Worm (Caenorhabditis elegans) whole organism, young adult: ENCODE measurements around the gene rdl-1.

Experiments
- B0019.2 ChIP-seq: fragments of 200-800 bp; sonication (Bioruptor generic); conservative IDR thresholded peaks from 2 replicates; pipeline ENCODE4 v1.3.6; 2022; ENCODE audit warnings: missing genetic modification reagents, missing genetic modification characterization, missing compliant biosample characterization
- B0035.1 ChIP-seq: sonication (generic microtip); optimal IDR thresholded peaks from 2 replicates; lab custom pipeline; 2016; ENCODE audit warnings: missing genetic modification characterization, mild to moderate bottlenecking, missing compliant biosample characterization, missing genotype, missing genetic modification reagents
- F55B11.4 ChIP-seq: sonication (generic microtip); optimal IDR thresholded peaks from 2 replicates; lab custom pipeline; 2016; ENCODE audit warnings: missing compliant biosample characterization, missing genetic modification characterization, borderline replicate concordance; ENCODE audit not compliant: insufficient read depth
- F57C9.4 ChIP-seq: sonication (generic microtip); optimal IDR thresholded peaks from 2 replicates; lab custom pipeline; 2017; ENCODE audit warnings: mild to moderate bottlenecking, missing genetic modification characterization, missing compliant biosample characterization
- K11D2.4 ChIP-seq: fragments of 200-800 bp; sonication (Bioruptor generic); IDR thresholded peaks from 2 replicates; pipeline ENCODE4 v1.3.6; 2022; ENCODE audit warnings: missing genetic modification reagents, missing genetic modification characterization, missing compliant biosample characterization
- T26A5.8 ChIP-seq: sonication (generic microtip); optimal IDR thresholded peaks from 2 replicates; lab custom pipeline; 2016; ENCODE audit warnings: missing genetic modification characterization, missing compliant biosample characterization
- Y56A3A.18 ChIP-seq: fragments of 200-800 bp; sonication (Bioruptor generic); IDR thresholded peaks from 2 replicates; pipeline ENCODE4 v1.3.6; 2022; ENCODE audit warnings: missing genetic modification reagents, missing genetic modification characterization, missing compliant biosample characterization
- Y95B8A.8 ChIP-seq: fragments of 200-800 bp; sonication (Bioruptor generic); IDR thresholded peaks from 2 replicates; pipeline ENCODE4 v1.3.6; 2022; ENCODE audit warnings: missing genetic modification reagents, missing genetic modification characterization, missing compliant biosample characterization
- ZK185.1 ChIP-seq: sonication (generic microtip); optimal IDR thresholded peaks from 2 replicates; lab custom pipeline; 2016; ENCODE audit warnings: mild to moderate bottlenecking, missing genetic modification characterization, missing compliant biosample characterization; ENCODE audit not compliant: poor library complexity, severe bottlenecking
- attf-5 ChIP-seq: fragments of 200-800 bp; sonication (Bioruptor generic); optimal IDR thresholded peaks from 2 replicates; lab custom pipeline; 2018; ENCODE audit warnings: mild to moderate bottlenecking, missing genetic modification characterization, missing compliant biosample characterization
- bed-2 ChIP-seq: fragments of 200-800 bp; sonication (Bioruptor generic); IDR thresholded peaks from 2 replicates; pipeline ENCODE4 v1.3.6; 2022; ENCODE audit warnings: missing genetic modification reagents, missing genetic modification characterization, missing compliant biosample characterization
- cebp-2 ChIP-seq: fragments of 200-800 bp; sonication (Bioruptor generic); IDR thresholded peaks from 2 replicates; pipeline ENCODE4 v1.3.6; 2022; ENCODE audit warnings: missing genetic modification characterization, missing compliant biosample characterization
- ceh-91 ChIP-seq: fragments of 200-800 bp; sonication (Bioruptor generic); IDR thresholded peaks from 2 replicates; pipeline ENCODE4 v1.3.6; 2022; ENCODE audit warnings: missing genetic modification reagents, missing genetic modification characterization, missing compliant biosample characterization
- dpl-1 ChIP-seq: fragments of 150-350 bp; optimal IDR thresholded peaks from 2 replicates; lab custom pipeline; 2014; ENCODE audit warnings: missing biosample characterization, missing genetic modification reagents, missing genetic modification characterization
- efl-1 ChIP-seq: fragments of 150-350 bp; optimal IDR thresholded peaks from 2 replicates; lab custom pipeline; 2014; ENCODE audit warnings: missing biosample characterization, missing genetic modification reagents, missing genetic modification characterization
- egrh-3 ChIP-seq: fragments of 200-800 bp; sonication (Bioruptor generic); IDR thresholded peaks from 2 replicates; pipeline ENCODE4 v1.3.6; 2022; ENCODE audit warnings: missing genetic modification reagents, missing genetic modification characterization, missing compliant biosample characterization
- fkh-3 ChIP-seq: sonication (generic microtip); optimal IDR thresholded peaks from 2 replicates; lab custom pipeline; 2016; ENCODE audit warnings: mild to moderate bottlenecking, missing genetic modification characterization, missing compliant biosample characterization
- hmg-1.2 ChIP-seq: fragments of 200-800 bp; sonication (Bioruptor generic); IDR thresholded peaks from 2 replicates; pipeline ENCODE4 v1.3.6; 2022; ENCODE audit warnings: missing genetic modification reagents, missing genetic modification characterization, missing compliant biosample characterization
- hmg-20 ChIP-seq: fragments of 200-800 bp; sonication (Bioruptor generic); IDR thresholded peaks from 2 replicates; pipeline ENCODE4 v1.3.6; 2022; ENCODE audit warnings: missing genetic modification reagents, missing genetic modification characterization, missing compliant biosample characterization
- lag-1 ChIP-seq: fragments of 200-800 bp; sonication (Bioruptor generic); IDR thresholded peaks from 2 replicates; pipeline ENCODE4 v1.3.6; 2022; ENCODE audit warnings: missing genetic modification reagents, missing genetic modification characterization, missing compliant biosample characterization
- let-607 ChIP-seq, 2 experiments: fragments of 200-800 bp in 1 of 2; sonication (Bioruptor generic) in 1 of 2; sonication (generic microtip) in 1 of 2; optimal IDR thresholded peaks; 2 replicates each; lab custom pipeline; 2016 to 2018; ENCODE audit warnings: mild to moderate bottlenecking in 2 of 2, missing compliant biosample characterization in 2 of 2, missing genetic modification characterization in 2 of 2, moderate library complexity in 2 of 2, missing genotype in 1 of 2
- lsl-1 ChIP-seq: fragments of 200-800 bp; sonication (Bioruptor generic); optimal IDR thresholded peaks from 2 replicates; lab custom pipeline; 2018; ENCODE audit warnings: mild to moderate bottlenecking, missing genetic modification characterization, moderate library complexity, missing compliant biosample characterization
- madf-10 ChIP-seq: sonication (generic microtip); optimal IDR thresholded peaks from 2 replicates; lab custom pipeline; 2016; ENCODE audit warnings: mild to moderate bottlenecking, missing genetic modification characterization, missing compliant biosample characterization
- madf-8 ChIP-seq: fragments of 200-800 bp; sonication (Bioruptor generic); conservative IDR thresholded peaks from 2 replicates; pipeline ENCODE4 v1.3.6; 2022; ENCODE audit warnings: missing genetic modification reagents, missing genetic modification characterization, missing compliant biosample characterization
- mcd-1 ChIP-seq: fragments of 200-800 bp; sonication (Bioruptor generic); IDR thresholded peaks from 2 replicates; pipeline ENCODE4 v1.3.6; 2022; ENCODE audit warnings: missing genetic modification reagents, missing genetic modification characterization, missing compliant biosample characterization
- nfyb-1 ChIP-seq: fragments of 200-800 bp; sonication (Bioruptor generic); IDR thresholded peaks from 2 replicates; pipeline ENCODE4 v1.3.6; 2022; ENCODE audit warnings: missing genetic modification reagents, missing genetic modification characterization, missing compliant biosample characterization
- rcor-1 ChIP-seq: fragments of 200-800 bp; sonication (Bioruptor generic); IDR thresholded peaks from 2 replicates; pipeline ENCODE4 v1.3.6; 2022; ENCODE audit warnings: missing genetic modification reagents, missing genetic modification characterization, missing compliant biosample characterization
- repo-1 ChIP-seq: sonication (generic microtip); optimal IDR thresholded peaks from 2 replicates; lab custom pipeline; 2017; ENCODE audit warnings: mild to moderate bottlenecking, missing genetic modification characterization, missing compliant biosample characterization
- sdz-38 ChIP-seq: sonication (generic microtip); optimal IDR thresholded peaks from 2 replicates; lab custom pipeline; 2016; ENCODE audit warnings: missing genotype, missing genetic modification characterization, missing compliant biosample characterization
- snpc-3.4 ChIP-seq: sonication (generic microtip); optimal IDR thresholded peaks from 2 replicates; lab custom pipeline; 2017; ENCODE audit warnings: missing genetic modification characterization, mild to moderate bottlenecking, missing compliant biosample characterization, antibody characterized with exemption, moderate library complexity, missing genotype, missing genetic modification reagents
- sptf-2 ChIP-seq: fragments of 200-800 bp; sonication (Bioruptor generic); optimal IDR thresholded peaks from 2 replicates; lab custom pipeline; 2018; ENCODE audit warnings: mild to moderate bottlenecking, missing genetic modification characterization, missing compliant biosample characterization
- tlf-1 ChIP-seq: fragments of 200-800 bp; sonication (Bioruptor generic); optimal IDR thresholded peaks from 2 replicates; lab custom pipeline; 2018; ENCODE audit warnings: mild to moderate bottlenecking, missing genetic modification characterization, missing compliant biosample characterization
- unc-130 ChIP-seq: sonication (generic microtip); optimal IDR thresholded peaks from 2 replicates; lab custom pipeline; 2016; ENCODE audit warnings: missing genetic modification reagents, missing genetic modification characterization, missing compliant biosample characterization
- zfh-2 ChIP-seq: fragments of 200-800 bp; sonication (Bioruptor generic); conservative IDR thresholded peaks from 2 replicates; pipeline ENCODE4 v1.3.6; 2022; ENCODE audit warnings: missing genetic modification reagents, missing genetic modification characterization, missing compliant biosample characterization
- ztf-18 ChIP-seq: sonication (generic microtip); optimal IDR thresholded peaks from 2 replicates; lab custom pipeline; 2016; ENCODE audit warnings: missing genotype, mild to moderate bottlenecking, missing genetic modification characterization, missing compliant biosample characterization
- ztf-26 ChIP-seq: sonication (generic microtip); optimal IDR thresholded peaks from 2 replicates; lab custom pipeline; 2017; ENCODE audit warnings: missing genetic modification characterization, missing compliant biosample characterization
- ztf-28 ChIP-seq: fragments of 200-800 bp; sonication (Bioruptor generic); IDR thresholded peaks from 2 replicates; pipeline ENCODE4 v1.3.6; 2022; ENCODE audit warnings: missing genetic modification reagents, missing genetic modification characterization, missing compliant biosample characterization
- ztf-6 ChIP-seq: fragments of 200-800 bp; sonication (Bioruptor generic); IDR thresholded peaks from 2 replicates; pipeline ENCODE4 v1.3.6; 2022; ENCODE audit warnings: missing genetic modification reagents, missing genetic modification characterization, missing compliant biosample characterization

Gene rdl-1

DNA sequence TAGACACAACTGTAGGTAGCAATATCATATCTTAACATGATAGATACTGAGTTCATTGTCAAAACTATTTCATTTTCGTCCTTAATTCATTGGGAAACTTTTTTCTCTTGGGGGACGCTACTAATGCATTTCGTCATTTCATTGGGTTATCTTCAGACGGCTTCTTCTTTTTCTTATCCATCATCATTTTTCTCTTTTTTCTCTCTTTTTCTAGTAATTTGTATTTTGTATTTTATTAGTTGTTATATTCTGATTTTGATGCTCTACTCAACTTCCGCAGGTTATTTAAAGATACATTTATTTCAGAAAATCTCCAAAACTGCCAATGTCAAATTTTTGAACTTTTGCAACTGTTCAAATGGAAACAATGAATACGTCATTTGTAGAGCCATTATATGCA, 26.5 kb downstream of the rdl-1 start, which contains the start of gene npr-35:
TSS of gene npr-35 (plus strand) at position 301 of the 400 bp plus-strand sequence.
- TF ChIP-seq hmg-1.2 (no peak), B0019.2 (no peak), lsl-1 (GFP tag; lab: Kevin White, UChicago) (no peak), madf-10 (tag; lab: Kevin White, UChicago) (no peak), ztf-28 (GFP tag; lab: Robert Waterston, UW) (no peak), fkh-3 (no peak), ZK185.1 (tag; lab: Kevin White, UChicago) (no peak), sdz-38 (tag; lab: Kevin White, UChicago) (no peak), cebp-2 (no peak), dpl-1 (GFP tag; lab: Kevin White, UChicago) (no peak), let-607 (tag; optimal IDR thresholded peaks at IDR 0.05; lab: Kevin White, UChicago) (no peak), ceh-91 (GFP tag; lab: Robert Waterston, UW) (no peak), K11D2.4 (GFP tag; lab: Robert Waterston, UW) (no peak), rcor-1 (GFP tag; lab: Robert Waterston, UW) (no peak), repo-1 (tag; lab: Kevin White, UChicago) (no peak), tlf-1 (no peak), T26A5.8 (tag; lab: Kevin White, UChicago) (no peak)

DNA sequence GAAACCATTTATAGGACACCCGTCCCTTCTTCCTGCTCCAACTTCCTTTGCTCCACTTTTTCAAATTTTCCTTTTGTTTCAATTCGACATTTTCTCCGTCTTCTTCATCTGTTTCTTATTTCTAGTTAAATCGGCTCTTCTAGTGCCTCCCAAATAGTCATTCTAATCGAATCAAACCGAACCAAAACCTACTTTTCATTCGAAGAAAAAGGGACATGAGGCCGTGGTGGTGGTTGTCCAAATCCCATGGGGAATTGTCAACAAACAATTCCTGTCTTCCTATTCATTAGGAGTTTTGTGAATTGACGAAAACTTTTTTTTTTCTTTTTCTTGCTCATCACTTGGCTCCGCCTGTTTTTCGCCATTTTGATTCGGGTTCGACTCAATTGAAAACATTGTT, 33.4 kb downstream of the rdl-1 start:
- TF ChIP-seq dpl-1 (GFP tag; lab: Kevin White, UChicago) = no peak
- no peak for TF ChIP-seq ztf-18 (tag; lab: Kevin White, UChicago)
- no peak for TF ChIP-seq F55B11.4 (tag; lab: Kevin White, UChicago)
- TF ChIP-seq ztf-26 (tag; lab: Kevin White, UChicago) = no peak
- TF ChIP-seq mcd-1 (GFP tag; lab: Robert Waterston, UW) = no peak
- no peak for TF ChIP-seq lag-1
- TF ChIP-seq tlf-1 = no peak
- no peak for TF ChIP-seq efl-1
- TF ChIP-seq hmg-20 (GFP tag; lab: Robert Waterston, UW) = no peak
- no peak for TF ChIP-seq ztf-6 (GFP tag; lab: Robert Waterston, UW)
- TF ChIP-seq F57C9.4 (tag; lab: Kevin White, UChicago) = no peak
- TF ChIP-seq snpc-3.4 = no peak
- no peak for TF ChIP-seq madf-8
- TF ChIP-seq sptf-2 (GFP tag; lab: Kevin White, UChicago) = no peak
- TF ChIP-seq attf-5 = no peak
- TF ChIP-seq nfyb-1 (GFP tag; lab: Robert Waterston, UW) = no peak
- no peak for TF ChIP-seq Y95B8A.8 (GFP tag; lab: Robert Waterston, UW)
- TF ChIP-seq cebp-2 = no peak
- TF ChIP-seq bed-2 (GFP tag; lab: Robert Waterston, UW) = no peak

DNA sequence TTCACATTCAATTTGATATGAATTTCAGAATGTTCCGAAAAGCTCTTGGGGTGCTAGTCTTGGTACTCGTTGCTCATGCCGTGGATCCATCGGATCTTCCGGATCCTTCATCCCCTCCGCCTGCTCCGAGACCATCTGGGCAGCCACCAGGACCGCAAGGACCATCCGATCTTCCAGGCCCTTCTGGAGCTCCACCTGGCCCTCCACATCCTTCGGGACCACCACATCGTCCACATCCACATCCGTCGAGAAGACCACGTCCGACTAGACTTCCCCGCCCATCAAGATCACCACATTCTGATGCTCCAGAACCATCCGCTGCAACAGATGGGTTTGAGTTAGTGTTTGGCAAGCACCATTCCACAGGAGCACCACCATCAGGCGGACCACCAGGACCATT, 35.4 kb downstream of the rdl-1 start, which contains the start of gene clx-1:
TSS of gene clx-1 (plus strand) at position 30 of the 400 bp plus-strand sequence.
- TF ChIP-seq unc-130 (no peak), Y56A3A.18 (GFP tag; lab: Robert Waterston, UW) (no peak), hmg-1.2 (no peak), egrh-3 (peak; percentile 36; the same call in 1 of the 2 replicates), zfh-2 (no peak; the same call in 1 of the 2 replicates), B0035.1 (tag; lab: Kevin White, UChicago) (no peak), Y95B8A.8 (GFP tag; lab: Robert Waterston, UW) (no peak)
